Worm (Caenorhabditis elegans) whole organism, late embryonic: Measurements from ENCODE around the gene Y10G11A.1.

Source experiments
- C08G9.2 ChIP-seq: sonication (generic microtip); optimal IDR thresholded peaks from 2 replicates; lab custom pipeline; 2016; ENCODE audit warnings: mild to moderate bottlenecking, missing genetic modification characterization, moderate library complexity, missing compliant biosample characterization
- C38D4.7 ChIP-seq: fragments of 200-800 bp; sonication (Bioruptor generic); optimal IDR thresholded peaks from 2 replicates; lab custom pipeline; 2018; ENCODE audit warnings: mild to moderate bottlenecking, missing genetic modification characterization, moderate library complexity, missing compliant biosample characterization
- K02D7.2 ChIP-seq: sonication (generic microtip); optimal IDR thresholded peaks from 2 replicates; lab custom pipeline; 2017; ENCODE audit warnings: mild to moderate bottlenecking, missing genetic modification characterization, missing compliant biosample characterization
- ceh-14 ChIP-seq: sonication (generic microtip); optimal IDR thresholded peaks from 2 replicates; lab custom pipeline; 2016; ENCODE audit warnings: missing genotype, missing genetic modification characterization, missing compliant biosample characterization
- ceh-18 ChIP-seq: sonication (generic microtip); optimal IDR thresholded peaks from 2 replicates; lab custom pipeline; 2016; ENCODE audit warnings: missing genetic modification characterization, missing compliant biosample characterization
- ceh-24 ChIP-seq: sonication (generic microtip); optimal IDR thresholded peaks from 2 replicates; lab custom pipeline; 2016; ENCODE audit warnings: mild to moderate bottlenecking, missing genetic modification characterization, missing compliant biosample characterization
- ceh-30 ChIP-seq: fragments of 150-350 bp; optimal IDR thresholded peaks from 2 replicates; lab custom pipeline; 2014; ENCODE audit warnings: missing biosample characterization, missing genetic modification characterization
- ceh-31 ChIP-seq: sonication (generic microtip); optimal IDR thresholded peaks from 2 replicates; lab custom pipeline; 2016; ENCODE audit warnings: missing genetic modification characterization, missing compliant biosample characterization
- ceh-34 ChIP-seq: sonication (generic microtip); optimal IDR thresholded peaks from 2 replicates; lab custom pipeline; 2016; ENCODE audit warnings: mild to moderate bottlenecking, missing genetic modification characterization, missing compliant biosample characterization
- ceh-6 ChIP-seq: fragments of 200-800 bp; sonication (Bioruptor generic); optimal IDR thresholded peaks from 2 replicates; lab custom pipeline; 2018; ENCODE audit warnings: mild to moderate bottlenecking, missing genetic modification characterization, missing compliant biosample characterization
- dve-1 ChIP-seq: sonication (generic microtip); optimal IDR thresholded peaks from 2 replicates; lab custom pipeline; 2017; ENCODE audit warnings: antibody characterized with exemption, mild to moderate bottlenecking, missing genetic modification characterization, missing compliant biosample characterization
- elt-4 ChIP-seq: sonication (generic microtip); optimal IDR thresholded peaks from 2 replicates; lab custom pipeline; 2016; ENCODE audit warnings: missing genetic modification characterization, missing compliant biosample characterization
- fax-1 ChIP-seq: sonication (generic microtip); optimal IDR thresholded peaks from 2 replicates; lab custom pipeline; 2016; ENCODE audit warnings: missing genotype, missing genetic modification characterization, missing compliant biosample characterization
- fkh-10 ChIP-seq: fragments of 150-350 bp; optimal IDR thresholded peaks from 2 replicates; lab custom pipeline; 2014; ENCODE audit warnings: missing biosample characterization, missing genetic modification reagents, missing genetic modification characterization
- fkh-6 ChIP-seq: sonication (generic microtip); optimal IDR thresholded peaks from 2 replicates; lab custom pipeline; 2016; ENCODE audit warnings: missing genetic modification characterization, missing compliant biosample characterization
- gmeb-2 ChIP-seq: sonication (generic microtip); optimal IDR thresholded peaks from 2 replicates; lab custom pipeline; 2016; ENCODE audit warnings: missing genetic modification characterization, inconsistent platforms, missing compliant biosample characterization
- hlh-13 ChIP-seq: fragments of 200-800 bp; sonication (Bioruptor generic); optimal IDR thresholded peaks from 2 replicates; lab custom pipeline; 2018; ENCODE audit warnings: mild to moderate bottlenecking, missing genetic modification characterization, missing compliant biosample characterization
- hlh-15 ChIP-seq: sonication (generic microtip); optimal IDR thresholded peaks from 2 replicates; lab custom pipeline; 2016; ENCODE audit warnings: missing genetic modification characterization, missing compliant biosample characterization
- hlh-6 ChIP-seq: sonication (generic microtip); optimal IDR thresholded peaks from 2 replicates; lab custom pipeline; 2016; ENCODE audit warnings: missing genotype, missing genetic modification characterization, missing compliant biosample characterization
- lin-11 ChIP-seq: fragments of 200-800 bp; sonication (Bioruptor generic); optimal IDR thresholded peaks from 2 replicates; lab custom pipeline; 2018; ENCODE audit warnings: mild to moderate bottlenecking, missing genetic modification characterization, missing compliant biosample characterization
- madf-2 ChIP-seq: sonication (generic microtip); optimal IDR thresholded peaks from 2 replicates; lab custom pipeline; 2017; ENCODE audit warnings: missing genetic modification characterization, missing compliant biosample characterization
- nhr-232 ChIP-seq: sonication (generic microtip); optimal IDR thresholded peaks from 2 replicates; lab custom pipeline; 2016; ENCODE audit warnings: missing genetic modification characterization, missing compliant biosample characterization
- odd-2 ChIP-seq: sonication (generic microtip); optimal IDR thresholded peaks from 2 replicates; lab custom pipeline; 2017; ENCODE audit warnings: antibody characterized with exemption, mild to moderate bottlenecking, missing genetic modification characterization, missing compliant biosample characterization
- pag-3 ChIP-seq: sonication (generic microtip); optimal IDR thresholded peaks from 2 replicates; lab custom pipeline; 2016; ENCODE audit warnings: missing compliant biosample characterization, missing genetic modification characterization, borderline replicate concordance
- pat-9 ChIP-seq: fragments of 200-800 bp; sonication (Bioruptor generic); optimal IDR thresholded peaks from 2 replicates; lab custom pipeline; 2018; ENCODE audit warnings: mild to moderate bottlenecking, missing genetic modification characterization, moderate library complexity, missing compliant biosample characterization
- pax-1 ChIP-seq: fragments of 150-350 bp; optimal IDR thresholded peaks from 2 replicates; lab custom pipeline; 2014; ENCODE audit warnings: missing biosample characterization, missing genetic modification characterization
- pha-2 ChIP-seq: sonication (generic microtip); optimal IDR thresholded peaks from 2 replicates; lab custom pipeline; 2017; ENCODE audit warnings: mild to moderate bottlenecking, missing genetic modification characterization, missing compliant biosample characterization
- pha-4 ChIP-seq: fragments of 150-350 bp; optimal IDR thresholded peaks from 2 replicates; lab custom pipeline; 2018; ENCODE audit warnings: missing biosample characterization, missing genetic modification reagents, missing genetic modification characterization
- pqm-1 ChIP-seq: sonication (generic microtip); optimal IDR thresholded peaks from 2 replicates; lab custom pipeline; 2016; ENCODE audit warnings: missing genetic modification characterization, missing compliant biosample characterization
- rnt-1 ChIP-seq: sonication (generic microtip); optimal IDR thresholded peaks from 2 replicates; lab custom pipeline; 2016; ENCODE audit warnings: missing genetic modification characterization, missing compliant biosample characterization
- sdc-2 ChIP-seq: sonication (generic microtip); optimal IDR thresholded peaks from 2 replicates; lab custom pipeline; 2016; ENCODE audit warnings: missing genotype, missing genetic modification characterization, missing compliant biosample characterization
- sox-2 ChIP-seq: fragments of 200-800 bp; sonication (Bioruptor generic); IDR thresholded peaks from 2 replicates; pipeline ENCODE4 v1.3.6; 2022; ENCODE audit warnings: missing genetic modification reagents, missing genetic modification characterization, missing compliant biosample characterization
- sox-4 ChIP-seq: sonication (generic microtip); optimal IDR thresholded peaks from 2 replicates; lab custom pipeline; 2017; ENCODE audit warnings: mild to moderate bottlenecking, missing genetic modification characterization, inconsistent platforms, missing compliant biosample characterization
- tbx-2 ChIP-seq: sonication (generic microtip); optimal IDR thresholded peaks from 2 replicates; lab custom pipeline; 2016; ENCODE audit warnings: missing genetic modification characterization, missing compliant biosample characterization
- unc-42 ChIP-seq: sonication (generic microtip); optimal IDR thresholded peaks from 2 replicates; lab custom pipeline; 2016; ENCODE audit warnings: missing genotype, missing genetic modification characterization, missing compliant biosample characterization
- unc-86 ChIP-seq: sonication (generic microtip); optimal IDR thresholded peaks from 2 replicates; lab custom pipeline; 2016; ENCODE audit warnings: missing genetic modification characterization, missing compliant biosample characterization
- zip-5 ChIP-seq: sonication (generic microtip); optimal IDR thresholded peaks from 2 replicates; lab custom pipeline; 2016; ENCODE audit warnings: missing genetic modification characterization, missing compliant biosample characterization

The Y10G11A.1 gene

DNA sequence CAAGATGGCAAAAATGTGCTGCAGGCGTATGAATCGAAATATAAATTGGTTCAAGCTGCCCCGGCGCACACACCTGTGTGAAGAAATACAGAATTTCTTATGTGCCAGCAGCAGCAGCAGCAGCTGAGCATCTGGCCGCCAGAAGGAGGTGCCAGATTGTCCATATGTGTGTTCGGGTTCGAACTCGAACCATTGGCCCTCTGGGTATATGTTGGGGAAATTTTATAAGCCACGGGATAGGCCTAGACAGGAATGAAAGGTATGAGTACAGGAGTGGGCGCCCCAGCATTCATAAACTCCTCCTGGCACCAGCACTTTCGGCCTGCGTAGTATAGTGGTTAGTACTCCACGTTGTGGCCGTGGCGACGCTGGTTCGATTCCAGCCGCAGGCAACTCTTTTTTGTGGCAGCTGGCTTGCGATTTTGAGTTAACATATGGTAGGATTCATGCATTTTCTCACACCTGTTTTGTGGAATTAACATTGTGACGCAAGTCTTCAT lies 36.3 kb upstream of the Y10G11A.1 start (continued):
- no peak for TF ChIP-seq ceh-34 (tag; lab: Kevin White, UChicago)
- no peak for TF ChIP-seq hlh-13 (GFP tag; lab: Kevin White, UChicago)

DNA sequence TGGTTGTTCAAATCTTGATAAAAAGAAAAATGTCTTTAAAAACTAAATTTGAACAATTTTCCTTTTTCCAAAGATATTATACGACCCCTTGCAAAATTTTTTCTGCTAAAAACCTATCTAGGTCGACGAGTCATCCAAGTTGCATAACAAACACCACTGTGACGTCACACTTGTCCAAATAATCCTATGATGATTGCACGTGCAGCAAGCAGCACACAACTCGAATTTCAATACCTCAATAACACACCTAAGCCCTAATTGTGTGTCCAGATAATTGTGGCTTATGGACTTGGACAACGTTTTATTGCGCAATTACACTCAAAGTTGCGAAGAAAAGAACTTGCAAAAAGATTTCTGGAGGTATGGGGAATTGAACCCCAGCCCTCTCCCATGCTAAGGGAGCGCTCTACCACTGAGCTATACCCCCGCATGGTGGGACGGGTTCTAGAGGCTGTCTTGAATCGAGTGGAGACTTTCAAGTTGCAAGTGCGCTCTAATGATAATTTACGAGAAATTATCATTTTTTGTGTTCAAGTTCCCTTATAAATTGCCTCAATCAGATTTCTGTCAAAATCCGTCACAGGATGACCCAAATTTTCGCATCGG lies 35.5 kb upstream of the Y10G11A.1 start:
- TF ChIP-seq ceh-18 (tag; lab: Kevin White, UChicago), result peak; percentile 49
- TF ChIP-seq tbx-2 (tag; lab: Kevin White, UChicago), result peak; percentile 33
- peak; percentile 10 for TF ChIP-seq pat-9 (tag; lab: Kevin White, UChicago)
- peak; percentile 1 for TF ChIP-seq dve-1 (tag; lab: Kevin White, UChicago)
- TF ChIP-seq pha-2 (tag; lab: Kevin White, UChicago), result peak; percentile 10
- peak; percentile 11 for TF ChIP-seq madf-2 (tag; lab: Kevin White, UChicago)
- TF ChIP-seq ceh-6 (GFP tag; lab: Kevin White, UChicago), result peak; percentile 14
- no peak for TF ChIP-seq pag-3 (tag; lab: Kevin White, UChicago)
- no peak for TF ChIP-seq C08G9.2 (tag; lab: Kevin White, UChicago)
- peak; percentile 15 for TF ChIP-seq nhr-232 (tag; lab: Kevin White, UChicago)
- peak; percentile 17 for TF ChIP-seq unc-86 (tag; lab: Kevin White, UChicago)
- no peak for TF ChIP-seq sox-4
- TF ChIP-seq C38D4.7, result peak; percentile 28
- TF ChIP-seq, all 69 proteins: peak for 10

DNA sequence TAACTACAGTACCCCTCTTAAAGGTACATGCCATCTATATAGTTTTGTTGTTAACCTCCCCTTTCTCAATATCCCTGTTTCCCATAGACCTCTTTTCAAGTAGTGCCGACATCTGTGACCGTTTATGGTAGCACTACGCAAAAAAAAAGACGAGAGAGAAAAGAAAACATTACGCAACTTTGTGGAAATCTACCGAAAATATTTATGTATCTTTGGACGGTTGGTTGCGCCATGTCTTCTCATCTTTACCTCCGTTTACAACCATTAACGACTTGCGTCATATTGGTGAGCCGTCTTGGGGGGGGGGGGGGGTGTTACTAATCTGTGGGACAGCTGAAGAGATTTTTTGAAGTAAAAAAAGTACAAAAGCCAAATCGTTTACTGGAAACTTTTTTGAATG lies 33.0 kb upstream of the Y10G11A.1 start:
- no peak for TF ChIP-seq ceh-24 (tag; lab: Kevin White, UChicago)
- no peak for TF ChIP-seq elt-4 (tag; lab: Kevin White, UChicago)
- TF ChIP-seq ceh-14 (tag; lab: Kevin White, UChicago), result no peak
- TF ChIP-seq lin-11, result no peak
- TF ChIP-seq hlh-6 (tag; lab: Kevin White, UChicago), result no peak
- no peak for TF ChIP-seq odd-2
- no peak for TF ChIP-seq sox-2 (GFP tag; lab: Robert Waterston, UW)
- no peak for TF ChIP-seq zip-5 (tag; lab: Kevin White, UChicago)

DNA sequence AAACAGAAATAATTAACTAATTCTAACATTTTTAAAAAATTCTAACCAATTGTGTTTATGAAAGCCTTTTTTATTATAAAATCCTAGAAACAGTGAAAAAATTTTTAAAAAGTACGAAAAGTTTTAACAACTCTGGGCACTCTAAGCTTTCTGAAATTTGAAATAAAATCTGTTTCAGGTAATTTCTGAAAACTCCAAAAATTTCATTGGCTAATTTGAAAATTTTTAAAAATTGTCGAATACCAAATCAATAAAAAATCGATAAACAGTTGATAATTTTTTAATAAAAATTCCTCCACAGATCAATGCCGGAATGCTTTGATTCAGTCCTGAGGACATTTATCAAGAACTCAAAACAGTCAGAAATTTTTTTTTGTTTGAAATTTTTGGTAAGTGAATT lies 30.8 kb upstream of the Y10G11A.1 start, which contains the start of gene Y65A5A.24:
Gene Y65A5A.24, plus strand, starts transcription at position 301 of the 400 bp plus-strand sequence.
- no peak for TF ChIP-seq zip-5 (tag; lab: Kevin White, UChicago)
- TF ChIP-seq elt-4 (tag; lab: Kevin White, UChicago), result no peak
- no peak for TF ChIP-seq hlh-15
- TF ChIP-seq fkh-10 (GFP tag; lab: Kevin White, UChicago), result no peak
- no peak for TF ChIP-seq fkh-6 (tag; lab: Kevin White, UChicago)
- no peak for TF ChIP-seq C08G9.2 (tag; lab: Kevin White, UChicago)
- no peak for TF ChIP-seq hlh-6 (tag; lab: Kevin White, UChicago)
- no peak for TF ChIP-seq K02D7.2 (tag; lab: Kevin White, UChicago)
- no peak for TF ChIP-seq ceh-30 (tag; lab: Kevin White, UChicago)
- no peak for TF ChIP-seq dve-1 (tag; lab: Kevin White, UChicago)
- no peak for TF ChIP-seq nhr-232 (tag; lab: Kevin White, UChicago)
- TF ChIP-seq lin-11, result no peak
- no peak for TF ChIP-seq unc-42 (tag; lab: Kevin White, UChicago)

DNA sequence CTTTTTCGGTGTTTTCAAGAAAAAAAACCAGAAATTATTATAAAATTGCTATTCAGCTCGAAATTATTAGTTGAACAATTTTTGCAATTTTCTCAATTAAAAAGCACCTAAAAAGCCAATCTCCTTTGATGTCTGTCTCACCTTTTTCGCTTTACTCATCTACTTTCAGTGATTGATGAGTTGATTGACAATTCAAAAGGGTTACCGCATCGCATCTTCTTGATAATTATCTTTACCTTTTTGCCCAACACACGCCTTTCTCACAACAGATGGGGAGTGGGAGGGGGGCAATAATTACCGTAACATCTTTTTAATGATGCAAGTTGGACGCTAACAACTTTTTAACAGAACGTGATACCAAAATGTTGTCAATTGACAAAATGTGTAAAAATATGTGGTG lies 27.8 kb upstream of the Y10G11A.1 start:
- TF ChIP-seq nhr-232 (tag; lab: Kevin White, UChicago) (no peak), odd-2 (no peak), ceh-14 (tag; lab: Kevin White, UChicago) (no peak), pha-2 (tag; lab: Kevin White, UChicago) (no peak), fax-1 (tag; lab: Kevin White, UChicago) (no peak), pax-1 (no peak), ceh-34 (tag; lab: Kevin White, UChicago) (no peak), pha-4 (tag; lab: Kevin White, UChicago) (no peak), pqm-1 (no peak), zip-5 (tag; lab: Kevin White, UChicago) (no peak), rnt-1 (tag; lab: Kevin White, UChicago) (no peak), sdc-2 (tag; lab: Kevin White, UChicago) (no peak), gmeb-2 (no peak), unc-42 (tag; lab: Kevin White, UChicago) (no peak), tbx-2 (tag; lab: Kevin White, UChicago) (no peak), ceh-31 (tag; lab: Kevin White, UChicago) (no peak), sox-2 (GFP tag; lab: Robert Waterston, UW) (no peak), C38D4.7 (no peak), hlh-15 (no peak)
